Fruit fly (Drosophila melanogaster): ENCODE measurements around the gene Eaf6.
A peak's percentile ranks its signal among the peaks of the same experiment; 100 is the strongest.

The Eaf6 gene

dm6 chr3L:5633247-5634187 is 25.4 kb upstream of the Eaf6 start:
- TF ChIP-seq noc (tag; optimal IDR thresholded peaks at IDR 0.05), result no peak

- no peak for TF ChIP-seq noc (tag; optimal IDR thresholded peaks at IDR 0.05)
These were observed 23.8 kb upstream of the Eaf6 start for dm6 chr3L:5631917-5632316.

dm6 chr3L:5630608-5631080 is 22.5 kb upstream of the Eaf6 start, which contains the start of gene Blimp-1:
TSS of gene Blimp-1 (plus strand) at chr3L:5630983.
- TF ChIP-seq noc (tag; optimal IDR thresholded peaks at IDR 0.05), result no peak

- TF ChIP-seq noc (tag; optimal IDR thresholded peaks at IDR 0.05), result no peak
These were observed 22.1 kb upstream of the Eaf6 start for dm6 chr3L:5630176-5630583.

dm6 chr3L:5627816-5628215 is 19.7 kb upstream of the Eaf6 start:
- TF ChIP-seq noc (tag; optimal IDR thresholded peaks at IDR 0.05), result no peak

dm6 chr3L:5626465-5626864 is 18.4 kb upstream of the Eaf6 start:
- peak; percentile 28 for TF ChIP-seq noc (tag; optimal IDR thresholded peaks at IDR 0.05)

dm6 chr3L:5625121-5625667 is 17.1 kb upstream of the Eaf6 start:
- no peak for TF ChIP-seq noc (tag; optimal IDR thresholded peaks at IDR 0.05)

dm6 chr3L:5623296-5623695 is 15.2 kb upstream of the Eaf6 start:
- no peak for TF ChIP-seq noc (tag; optimal IDR thresholded peaks at IDR 0.05)

- TF ChIP-seq noc (tag; optimal IDR thresholded peaks at IDR 0.05), result no peak
These were observed 13.8 kb upstream of the Eaf6 start for dm6 chr3L:5621908-5622307.

- TF ChIP-seq noc (tag; optimal IDR thresholded peaks at IDR 0.05), result no peak
These were observed 13.4 kb upstream of the Eaf6 start for dm6 chr3L:5621506-5621905.

- no peak for TF ChIP-seq noc (tag; optimal IDR thresholded peaks at IDR 0.05)
These were observed 10.6 kb upstream of the Eaf6 start for dm6 chr3L:5618697-5619096.

- no peak for TF ChIP-seq noc (tag; optimal IDR thresholded peaks at IDR 0.05)
These were observed 9.3 kb upstream of the Eaf6 start for dm6 chr3L:5617395-5617794.

- TF ChIP-seq noc (tag; optimal IDR thresholded peaks at IDR 0.05), result no peak
These were observed 8.4 kb upstream of the Eaf6 start for dm6 chr3L:5616472-5616871.

- TF ChIP-seq noc (tag; optimal IDR thresholded peaks at IDR 0.05), result no peak
These were observed 7.6 kb upstream of the Eaf6 start for dm6 chr3L:5615744-5616143.

dm6 chr3L:5611732-5612250 is 3.7 kb upstream of the Eaf6 start:
- peak; percentile 76 for TF ChIP-seq noc (tag; optimal IDR thresholded peaks at IDR 0.05)

- TF ChIP-seq noc (tag; optimal IDR thresholded peaks at IDR 0.05), result no peak
These were observed 2.5 kb upstream of the Eaf6 start for dm6 chr3L:5610582-5610981.

- no peak for TF ChIP-seq noc (tag; optimal IDR thresholded peaks at IDR 0.05)
These were observed 1.4 kb upstream of the Eaf6 start for dm6 chr3L:5609493-5609892.
